Fruit fly (Drosophila melanogaster) whole organism, embryonic: ENCODE data around the gene CG15876.
A peak's percentile ranks its signal among the peaks of the same experiment; 100 is the strongest.

Experiments used
- Antp ChIP-seq: fragments of 200-800 bp; sonication (Bioruptor generic); optimal IDR thresholded peaks from 3 replicates; lab custom pipeline; 2016; ENCODE audit warnings: missing biosample characterization, missing genetic modification characterization
- Atf6 ChIP-seq: fragments of 200-800 bp; sonication (Bioruptor generic); IDR thresholded peaks from 2 replicates; pipeline ENCODE4 v1.3.6; 2022; ENCODE audit warnings: missing biosample characterization, missing genetic modification characterization
- CG10267 ChIP-seq: fragments of 200-800 bp; sonication (Bioruptor generic); optimal IDR thresholded peaks from 2 replicates; lab custom pipeline; 2018; ENCODE audit warnings: missing biosample characterization, mild to moderate bottlenecking, missing genetic modification characterization, moderate library complexity
- CG10462 ChIP-seq: fragments of 200-800 bp; sonication (Bioruptor generic); optimal IDR thresholded peaks from 2 replicates; lab custom pipeline; 2016; ENCODE audit warnings: missing biosample characterization, missing genetic modification characterization
- CG11456 ChIP-seq: fragments of 200-800 bp; sonication (Bioruptor generic); IDR thresholded peaks from 3 replicates; pipeline ENCODE4 v1.3.6; 2022; ENCODE audit warnings: missing biosample characterization, missing genetic modification characterization
- CG14965 ChIP-seq: fragments of 200-800 bp; sonication (Bioruptor generic); optimal IDR thresholded peaks from 2 replicates; lab custom pipeline; 2016; ENCODE audit warnings: missing biosample characterization, missing genetic modification characterization, borderline replicate concordance
- CG16779 ChIP-seq: fragments of 200-800 bp; sonication (Bioruptor generic); IDR thresholded peaks from 2 replicates; pipeline ENCODE4 v1.3.6; 2022; ENCODE audit warnings: missing biosample characterization, missing genetic modification characterization
- CG17359 ChIP-seq: fragments of 200-800 bp; sonication (Bioruptor generic); optimal IDR thresholded peaks from 3 replicates; lab custom pipeline; 2018; ENCODE audit warnings: missing biosample characterization, mild to moderate bottlenecking, missing genetic modification characterization, moderate library complexity
- CG17912 ChIP-seq: fragments of 200-800 bp; sonication (Bioruptor generic); optimal IDR thresholded peaks from 2 replicates; lab custom pipeline; 2018; ENCODE audit warnings: missing biosample characterization, mild to moderate bottlenecking, missing genetic modification characterization
- CG1832 ChIP-seq: fragments of 200-800 bp; sonication (Bioruptor generic); optimal IDR thresholded peaks from 2 replicates; lab custom pipeline; 2017; ENCODE audit warnings: missing biosample characterization, mild to moderate bottlenecking, missing genetic modification characterization, inconsistent platforms
- CG18619 ChIP-seq: fragments of 200-800 bp; sonication (Bioruptor generic); optimal IDR thresholded peaks from 3 replicates; lab custom pipeline; 2017; ENCODE audit warnings: missing biosample characterization, mild to moderate bottlenecking, missing genetic modification characterization
- CG30403 ChIP-seq: fragments of 200-800 bp; sonication (Bioruptor generic); optimal IDR thresholded peaks from 3 replicates; lab custom pipeline; 2016; ENCODE audit warnings: missing biosample characterization, missing genetic modification characterization
- CG32532 ChIP-seq: fragments of 200-800 bp; sonication (Bioruptor generic); IDR thresholded peaks from 2 replicates; pipeline ENCODE4 v1.3.6; 2022; ENCODE audit warnings: missing biosample characterization, missing genetic modification characterization
- CG3838 ChIP-seq: fragments of 200-800 bp; sonication (Bioruptor generic); optimal IDR thresholded peaks from 3 replicates; lab custom pipeline; 2016; ENCODE audit warnings: missing biosample characterization, missing genetic modification characterization
- CG4328 ChIP-seq: fragments of 200-800 bp; sonication (Bioruptor generic); optimal IDR thresholded peaks from 3 replicates; lab custom pipeline; 2017; ENCODE audit warnings: missing biosample characterization, missing genetic modification reagents, missing genetic modification characterization
- CG4707 ChIP-seq: fragments of 200-800 bp; sonication (Bioruptor generic); optimal IDR thresholded peaks from 2 replicates; lab custom pipeline; 2018; ENCODE audit warnings: missing biosample characterization, mild to moderate bottlenecking, missing genetic modification characterization, moderate library complexity
- CG6689 ChIP-seq: fragments of 200-800 bp; sonication (Bioruptor generic); IDR thresholded peaks from 2 replicates; pipeline ENCODE4 v1.3.6; 2022; ENCODE audit warnings: missing biosample characterization, missing genetic modification characterization
- CG6791 ChIP-seq: fragments of 200-800 bp; sonication (Bioruptor generic); IDR thresholded peaks from 3 replicates; pipeline ENCODE4 v1.3.6; 2022; ENCODE audit warnings: missing biosample characterization, missing genetic modification characterization; ENCODE audit not compliant: partially characterized antibody
- CG7786 ChIP-seq: fragments of 200-800 bp; sonication (Bioruptor generic); optimal IDR thresholded peaks from 2 replicates; lab custom pipeline; 2016; ENCODE audit warnings: missing biosample characterization, missing genetic modification characterization
- CG9215 ChIP-seq: fragments of 200-800 bp; sonication (Bioruptor generic); IDR thresholded peaks from 2 replicates; pipeline ENCODE4 v1.3.6; 2022; ENCODE audit warnings: missing biosample characterization, missing genetic modification characterization
- CG9817 ChIP-seq: fragments of 200-800 bp; sonication (Bioruptor generic); optimal IDR thresholded peaks from 2 replicates; lab custom pipeline; 2018; ENCODE audit warnings: missing biosample characterization, mild to moderate bottlenecking, missing genetic modification characterization, moderate library complexity
- Doc3 ChIP-seq: fragments of 200-800 bp; sonication (Bioruptor generic); IDR thresholded peaks from 3 replicates; pipeline ENCODE4 v1.3.6; 2022; ENCODE audit warnings: missing biosample characterization, missing genetic modification characterization; ENCODE audit not compliant: partially characterized antibody
- E2f2 ChIP-seq: fragments of 200-800 bp; sonication (Bioruptor generic); IDR thresholded peaks from 2 replicates; pipeline ENCODE4 v1.3.6; 2022; ENCODE audit warnings: missing biosample characterization, missing genetic modification characterization
- Eip74EF ChIP-seq, 2 experiments: fragments of 200-800 bp in 1 of 2; fragments of >200 bp in 1 of 2; sonication (Bioruptor generic) in 1 of 2; optimal IDR thresholded peaks; 2 replicates each; lab custom pipeline; 2017 to 2019; ENCODE audit warnings: missing biosample characterization in 2 of 2, missing genetic modification characterization in 2 of 2, mild to moderate bottlenecking in 1 of 2, moderate library complexity in 1 of 2
- Fer2 ChIP-seq: fragments of 200-800 bp; sonication (Bioruptor generic); optimal IDR thresholded peaks from 2 replicates; lab custom pipeline; 2018; ENCODE audit warnings: missing biosample characterization, mild to moderate bottlenecking, missing genetic modification characterization, moderate library complexity
- GATAe ChIP-seq: fragments of 200-800 bp; sonication (Bioruptor generic); conservative IDR thresholded peaks from 2 replicates; pipeline ENCODE4 v1.3.6; 2022; ENCODE audit warnings: missing biosample characterization, missing genetic modification characterization
- Gug ChIP-seq: fragments of 200-800 bp; sonication (Bioruptor generic); IDR thresholded peaks from 4 replicates; pipeline ENCODE4 v1.3.6; 2022; ENCODE audit warnings: missing biosample characterization, missing genetic modification characterization
- HmgZ ChIP-seq: fragments of 200-800 bp; sonication (Bioruptor generic); optimal IDR thresholded peaks from 2 replicates; lab custom pipeline; 2018; ENCODE audit warnings: missing biosample characterization, mild to moderate bottlenecking, missing genetic modification characterization
- Kr ChIP-seq: fragments of 200-800 bp; sonication (Bioruptor generic); optimal IDR thresholded peaks from 2 replicates; lab custom pipeline; 2017; ENCODE audit warnings: missing biosample characterization, mild to moderate bottlenecking, missing genetic modification characterization
- MBD-R2 ChIP-seq: fragments of 200-800 bp; sonication (Bioruptor generic); IDR thresholded peaks from 2 replicates; pipeline ENCODE4 v1.3.6; 2022; ENCODE audit warnings: missing biosample characterization, missing genetic modification characterization
- MESR4 ChIP-seq: fragments of 200-800 bp; sonication (Bioruptor generic); optimal IDR thresholded peaks from 2 replicates; lab custom pipeline; 2018; ENCODE audit warnings: missing biosample characterization, mild to moderate bottlenecking, missing genetic modification characterization, moderate library complexity
- MTF-1 ChIP-seq: fragments of 200-800 bp; sonication (Bioruptor generic); optimal IDR thresholded peaks from 2 replicates; lab custom pipeline; 2018; ENCODE audit warnings: missing biosample characterization, mild to moderate bottlenecking, missing genetic modification characterization, borderline replicate concordance
- Meics ChIP-seq: fragments of 200-800 bp; sonication (Bioruptor generic); optimal IDR thresholded peaks from 2 replicates; lab custom pipeline; 2017; ENCODE audit warnings: missing biosample characterization, mild to moderate bottlenecking, missing genetic modification characterization
- Mes4 ChIP-seq: fragments of 200-800 bp; sonication (Bioruptor generic); optimal IDR thresholded peaks from 2 replicates; lab custom pipeline; 2016; ENCODE audit warnings: missing biosample characterization, missing genetic modification characterization
- NC2α ChIP-seq: fragments of 200-800 bp; sonication (Bioruptor generic); optimal IDR thresholded peaks from 2 replicates; lab custom pipeline; 2016; ENCODE audit warnings: missing biosample characterization, missing genetic modification characterization
- Oaz ChIP-seq: fragments of 200-800 bp; sonication (Bioruptor generic); IDR thresholded peaks from 2 replicates; pipeline ENCODE4 v1.3.6; 2022; ENCODE audit warnings: missing biosample characterization, missing genetic modification characterization
- Ptx1 ChIP-seq: fragments of 200-800 bp; sonication (Bioruptor generic); IDR thresholded peaks from 2 replicates; pipeline ENCODE4 v1.3.6; 2022; ENCODE audit warnings: missing biosample characterization, missing genetic modification characterization
- Ssrp ChIP-seq: fragments of 200-800 bp; sonication (Bioruptor generic); optimal IDR thresholded peaks from 2 replicates; lab custom pipeline; 2018; ENCODE audit warnings: missing biosample characterization, mild to moderate bottlenecking, missing genetic modification characterization, moderate library complexity
- YL-1 ChIP-seq: fragments of 200-800 bp; sonication (Bioruptor generic); optimal IDR thresholded peaks from 3 replicates; lab custom pipeline; 2017; ENCODE audit warnings: missing biosample characterization, mild to moderate bottlenecking, missing genetic modification characterization
- ash1 ChIP-seq: fragments of 200-800 bp; sonication (Bioruptor generic); optimal IDR thresholded peaks from 2 replicates; lab custom pipeline; 2018; ENCODE audit warnings: missing biosample characterization, mild to moderate bottlenecking, missing genetic modification characterization
- bab2 ChIP-seq: fragments of 200-800 bp; sonication (Bioruptor generic); optimal IDR thresholded peaks from 2 replicates; lab custom pipeline; 2016; ENCODE audit warnings: missing biosample characterization, missing genetic modification characterization
- gcm ChIP-seq: fragments of 200-800 bp; sonication (Bioruptor generic); optimal IDR thresholded peaks from 2 replicates; lab custom pipeline; 2019; ENCODE audit warnings: missing biosample characterization, mild to moderate bottlenecking, missing genetic modification characterization, moderate library complexity
- knrl ChIP-seq: fragments of 200-800 bp; sonication (Bioruptor generic); IDR thresholded peaks from 3 replicates; pipeline ENCODE4 v1.3.6; 2022; ENCODE audit warnings: missing biosample characterization, missing genetic modification characterization; ENCODE audit not compliant: partially characterized antibody
- mld ChIP-seq: fragments of 200-800 bp; sonication (Bioruptor generic); IDR thresholded peaks from 3 replicates; pipeline ENCODE4 v1.3.6; 2022; ENCODE audit warnings: missing biosample characterization, missing genetic modification characterization; ENCODE audit not compliant: partially characterized antibody
- pho ChIP-seq: fragments of 200-800 bp; sonication (Bioruptor generic); optimal IDR thresholded peaks from 2 replicates; lab custom pipeline; 2016; ENCODE audit warnings: missing biosample characterization, missing genetic modification characterization
- psq ChIP-seq: fragments of 200-800 bp; sonication (Bioruptor generic); optimal IDR thresholded peaks from 2 replicates; lab custom pipeline; 2017; ENCODE audit warnings: missing biosample characterization, missing genetic modification characterization
- sc ChIP-seq, 3 experiments: fragments of >200 bp in 2 of 3; fragments of 200-800 bp in 1 of 3; sonication (Bioruptor generic) in 1 of 3; optimal IDR thresholded peaks; 2 replicates in 2 of 3; 3 replicates in 1 of 3; lab custom pipeline; 2017; ENCODE audit warnings: mild to moderate bottlenecking in 1 of 3, missing biosample characterization in 1 of 3, missing genetic modification characterization in 1 of 3, missing genetic modification reagents in 1 of 3
- sens ChIP-seq: fragments of 200-800 bp; sonication (Bioruptor generic); peaks from one replicate; lab custom pipeline; 2016; ENCODE audit warnings: missing biosample characterization, missing genetic modification characterization
- ssp ChIP-seq: fragments of 200-800 bp; sonication (Bioruptor generic); IDR thresholded peaks from 2 replicates; pipeline ENCODE4 v1.3.6; 2022; ENCODE audit warnings: missing biosample characterization, missing genetic modification characterization
- wdn ChIP-seq: fragments of 200-800 bp; sonication (Bioruptor generic); IDR thresholded peaks from 2 replicates; pipeline ENCODE4 v1.3.6; 2022; ENCODE audit warnings: missing biosample characterization, missing genetic modification characterization

CG15876 gene

DNA sequence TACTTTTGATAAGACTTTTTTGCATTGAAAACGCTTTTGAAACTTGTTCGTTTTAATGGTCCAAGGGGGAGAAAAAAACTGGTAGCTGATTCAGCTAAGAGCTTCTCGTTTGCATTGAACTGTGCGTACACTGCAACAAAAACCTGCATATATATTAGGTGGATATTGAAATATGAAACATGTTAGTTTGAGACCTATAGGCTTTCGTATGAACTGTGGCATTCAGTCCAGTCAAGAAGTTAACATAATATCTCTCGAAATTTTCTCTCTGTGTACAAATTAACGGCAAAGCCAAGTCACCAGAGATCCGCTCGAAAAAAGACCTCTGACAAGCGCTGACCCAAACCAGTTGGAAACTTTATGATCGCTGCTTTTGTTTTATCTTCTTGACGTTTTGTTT is 3.4 kb upstream of the CG15876 start (continued):
- TF ChIP-seq CG7786 (GFP tag; lab: Kevin White, UChicago) (peak; percentile 86), Ssrp (tag; lab: Kevin White, UChicago) (peak; percentile 72), Gug (GFP tag; lab: Robert Waterston, UW) (peak; percentile 71), CG17359 (peak; percentile 86), CG1832 (GFP tag; lab: Kevin White, UChicago) (no peak), CG6791 (GFP tag; lab: Robert Waterston, UW) (0 out of 3 replicates have a peak, but pooled peaks have one; percentile 11), CG11456 (GFP tag; lab: Robert Waterston, UW) (peak; percentile 84), psq (GFP tag; lab: Kevin White, UChicago) (peak; percentile 21), CG30403 (GFP tag; lab: Kevin White, UChicago) (peak; percentile 77), bab2 (GFP tag; lab: Kevin White, UChicago) (peak; percentile 81), CG18619 (GFP tag; lab: Kevin White, UChicago) (peak; percentile 78), Atf6 (peak; percentile 87), Oaz (GFP tag; lab: Robert Waterston, UW) (peak; percentile 87), Mes4 (GFP tag; lab: Kevin White, UChicago) (peak; percentile 65), GATAe (GFP tag; lab: Robert Waterston, UW) (no peak), gcm (GFP tag; lab: Kevin White, UChicago) (peak; percentile 58), CG9817 (tag; lab: Kevin White, UChicago) (peak; percentile 86), NC2α (GFP tag; lab: Kevin White, UChicago) (peak; percentile 58), CG6689 (GFP tag; lab: Robert Waterston, UW) (peak; percentile 82), E2f2 (GFP tag; lab: Robert Waterston, UW) (peak; percentile 57; the same call in 1 of the 2 replicates), sc (optimal IDR thresholded peaks at IDR 0.05; lab: Kevin White, UChicago) (no peak), sc (GFP tag; optimal IDR thresholded peaks at IDR 0.05; lab: Kevin White, UChicago) (peak; percentile 45), CG17912 (GFP tag; lab: Kevin White, UChicago) (no peak), Antp (peak; percentile 79), MTF-1 (peak; percentile 72), HmgZ (tag; lab: Kevin White, UChicago) (peak; percentile 76), mld (GFP tag; lab: Robert Waterston, UW) (no peak), MESR4 (peak; percentile 11), CG32532 (peak; percentile 89), CG10462 (GFP tag; lab: Kevin White, UChicago) (peak; percentile 67), CG16779 (GFP tag; lab: Robert Waterston, UW) (peak; percentile 69), sens (GFP tag; lab: Kevin White, UChicago) (peak; percentile 94), YL-1 (peak; percentile 32), Ptx1 (GFP tag; lab: Robert Waterston, UW) (peak; percentile 84), knrl (GFP tag; lab: Robert Waterston, UW) (no peak), ash1 (GFP tag; lab: Kevin White, UChicago) (no peak), wdn (peak; percentile 81), Kr (GFP tag; lab: Kevin White, UChicago) (no peak), CG9215 (peak; percentile 68), CG14965 (peak; percentile 11), Fer2 (tag; lab: Kevin White, UChicago) (peak; percentile 64), CG4707 (peak; percentile 69), pho (peak; percentile 76), Meics (GFP tag; lab: Kevin White, UChicago) (peak; percentile 86), CG3838 (GFP tag; lab: Kevin White, UChicago) (peak; percentile 60), Doc3 (GFP tag; lab: Robert Waterston, UW) (no peak), MBD-R2 (GFP tag; lab: Robert Waterston, UW) (peak; percentile 71), CG4328 (GFP tag; lab: Kevin White, UChicago) (peak; percentile 48), Eip74EF (GFP tag; optimal IDR thresholded peaks at IDR 0.05; lab: Kevin White, UChicago) (peak in 1 of 2 experiments; percentile 13), ssp (GFP tag; lab: Robert Waterston, UW) (peak; percentile 56), CG10267 (peak; percentile 72)
